Worm (Caenorhabditis elegans): ENCODE measurements around the gene str-121.

Gene str-121

ce11 chrV:238094-238493, 16.4 kb downstream of the str-121 start, which contains the start of gene R02C2.1:
TSS of gene R02C2.1 (minus strand) at chrV:238194.
- TF ChIP-seq sox-4 (tag; optimal IDR thresholded peaks at IDR 0.05) (no peak), lir-3 (tag; optimal IDR thresholded peaks at IDR 0.05; ENCODE audit: poor library complexity) (no peak), Y116A8C.19 (tag; optimal IDR thresholded peaks at IDR 0.05; ENCODE audit: borderline replicate concordance) (no peak), ces-1 (GFP tag; optimal IDR thresholded peaks at IDR 0.05) (no peak), tlp-1 (tag; optimal IDR thresholded peaks at IDR 0.05) (no peak), mdl-1 (tag; optimal IDR thresholded peaks at IDR 0.05) (no peak), fkh-10 (GFP tag; optimal IDR thresholded peaks at IDR 0.05) (no peak), nhr-71 (tag; optimal IDR thresholded peaks at IDR 0.05) (no peak), fos-1 (tag; optimal IDR thresholded peaks at IDR 0.05) (no peak), nhr-77 (tag; optimal IDR thresholded peaks at IDR 0.05) (no peak), ets-5 (GFP tag; IDR thresholded peaks at IDR 0.05) (no peak), mef-2 (tag; optimal IDR thresholded peaks at IDR 0.05) (no peak)

ce11 chrV:237012-237411, 17.5 kb downstream of the str-121 start:
- TF ChIP-seq isw-1 (GFP tag; IDR thresholded peaks at IDR 0.05) (no peak), mep-1 (tag; optimal IDR thresholded peaks at IDR 0.05) (no peak), C34B4.2 (tag; optimal IDR thresholded peaks at IDR 0.05) (no peak), zip-4 (GFP tag; optimal IDR thresholded peaks at IDR 0.05) (no peak), lin-35 (GFP tag; optimal IDR thresholded peaks at IDR 0.05) (no peak), sup-37 (GFP tag; optimal IDR thresholded peaks at IDR 0.05) (no peak), nhr-76 (tag; optimal IDR thresholded peaks at IDR 0.05) (no peak), ces-1 (GFP tag; optimal IDR thresholded peaks at IDR 0.05) (no peak), ceh-63 (GFP tag; optimal IDR thresholded peaks at IDR 0.05) (no peak), unc-98 (GFP tag; IDR thresholded peaks at IDR 0.05) (no peak), snpc-4 (tag; optimal IDR thresholded peaks at IDR 0.05) (no peak), sptf-1 (tag; optimal IDR thresholded peaks at IDR 0.05) (no peak), xbp-1 (tag; optimal IDR thresholded peaks at IDR 0.05) (no peak), ceh-88 (GFP tag; IDR thresholded peaks at IDR 0.05) (no peak)

ce11 chrV:234572-234971, 19.9 kb downstream of the str-121 start, which contains the start of gene kin-33:
TSS of gene kin-33 (minus strand) at chrV:234672.
- TF ChIP-seq grh-1 (GFP tag; IDR thresholded peaks at IDR 0.05) (no peak), irx-1 (tag; optimal IDR thresholded peaks at IDR 0.05) (no peak), zag-1 (tag; optimal IDR thresholded peaks at IDR 0.05) (no peak), nhr-85 (tag) (no peak), xbp-1 (tag; optimal IDR thresholded peaks at IDR 0.05) (no peak), zip-4 (GFP tag; optimal IDR thresholded peaks at IDR 0.05) (no peak), sup-37 (GFP tag; optimal IDR thresholded peaks at IDR 0.05) (no peak), C16A3.4 (tag; optimal IDR thresholded peaks at IDR 0.05) (no peak), nhr-47 (tag; optimal IDR thresholded peaks at IDR 0.05) (no peak), egl-13 (tag; optimal IDR thresholded peaks at IDR 0.05) (no peak), swsn-7 (tag; optimal IDR thresholded peaks at IDR 0.05) (no peak), pag-3 (tag; optimal IDR thresholded peaks at IDR 0.05; ENCODE audit: borderline replicate concordance, insufficient read depth) (no peak)

ce11 chrV:219632-220031, 34.9 kb downstream of the str-121 start, which contains the start of gene srh-80:
TSS of gene srh-80 (plus strand) at chrV:219932.
- TF ChIP-seq irx-1 (tag; optimal IDR thresholded peaks at IDR 0.05) (no peak), tbx-2 (tag; optimal IDR thresholded peaks at IDR 0.05) (no peak), unc-98 (GFP tag; IDR thresholded peaks at IDR 0.05) (no peak), lin-14 (GFP tag; optimal IDR thresholded peaks at IDR 0.05) (no peak), sup-37 (GFP tag; optimal IDR thresholded peaks at IDR 0.05) (no peak), C34B4.2 (tag; optimal IDR thresholded peaks at IDR 0.05) (no peak), vab-15 (tag; optimal IDR thresholded peaks at IDR 0.05) (no peak), egl-27 (tag; optimal IDR thresholded peaks at IDR 0.05) (no peak), isw-1 (GFP tag; IDR thresholded peaks at IDR 0.05) (no peak), C16A3.4 (tag; optimal IDR thresholded peaks at IDR 0.05) (no peak), aha-1 (tag; optimal IDR thresholded peaks at IDR 0.05) (no peak), jun-1 (tag; optimal IDR thresholded peaks at IDR 0.05) (no peak), ceh-90 (tag; optimal IDR thresholded peaks at IDR 0.05) (no peak), ces-1 (GFP tag; optimal IDR thresholded peaks at IDR 0.05) (no peak), mdl-1 (tag; optimal IDR thresholded peaks at IDR 0.05) (no peak)
